Worm (Caenorhabditis elegans): ENCODE measurements around the gene iff-1.
A peak's percentile ranks its signal among the peaks of the same experiment; 100 is the strongest.

The iff-1 gene

ce11 chrIII:9766175-9766574, 19.2 kb upstream of the iff-1 start, which contains the start of gene cbp-1 (continued):
- TF ChIP-seq fkh-4 (tag; optimal IDR thresholded peaks at IDR 0.05; ENCODE audit: borderline replicate concordance) (no peak), tlp-1 (tag; optimal IDR thresholded peaks at IDR 0.05) (no peak), nhr-84 (tag; optimal IDR thresholded peaks at IDR 0.05) (no peak), elt-3 (tag; optimal IDR thresholded peaks at IDR 0.05) (peak in 1 of 6 experiments; percentile 15), C34B4.2 (tag; optimal IDR thresholded peaks at IDR 0.05) (no peak), lin-14 (GFP tag; optimal IDR thresholded peaks at IDR 0.05) (peak; percentile 89), rnt-1 (tag; optimal IDR thresholded peaks at IDR 0.05) (peak; percentile 80), snu-23 (GFP tag; optimal IDR thresholded peaks at IDR 0.05) (peak; percentile 68), lin-39 (tag; optimal IDR thresholded peaks at IDR 0.05) (peak; percentile 13), aly-2 (tag; optimal IDR thresholded peaks at IDR 0.05) (peak; percentile 48), hpl-2 (GFP tag; optimal IDR thresholded peaks at IDR 0.05) (no peak), elt-2 (tag; optimal IDR thresholded peaks at IDR 0.05) (no peak), fkh-8 (tag; optimal IDR thresholded peaks at IDR 0.05) (no peak), ama-1 (optimal IDR thresholded peaks at IDR 0.05) (peak; percentile 72), nhr-19 (GFP tag; conservative IDR thresholded peaks at IDR 0.05) (peak; percentile 49), egl-27 (tag; optimal IDR thresholded peaks at IDR 0.05) (no peak), dsc-1 (tag; optimal IDR thresholded peaks at IDR 0.05) (peak; percentile 57), fos-1 (tag; optimal IDR thresholded peaks at IDR 0.05) (peak; percentile 8), isw-1 (GFP tag; IDR thresholded peaks at IDR 0.05) (no peak), fkh-10 (GFP tag; optimal IDR thresholded peaks at IDR 0.05) (no peak), sox-4 (tag; optimal IDR thresholded peaks at IDR 0.05) (no peak), alr-1 (tag; optimal IDR thresholded peaks at IDR 0.05; ENCODE audit: borderline replicate concordance) (no peak), mef-2 (tag; optimal IDR thresholded peaks at IDR 0.05) (no peak), nhr-85 (tag) (peak; percentile 14), grh-1 (GFP tag; IDR thresholded peaks at IDR 0.05) (no peak), zip-4 (GFP tag; optimal IDR thresholded peaks at IDR 0.05) (no peak), nhr-76 (tag; optimal IDR thresholded peaks at IDR 0.05) (no peak), C16A3.4 (tag; optimal IDR thresholded peaks at IDR 0.05) (no peak), F16B12.6 (tag; optimal IDR thresholded peaks at IDR 0.05) (no peak), aha-1 (tag; optimal IDR thresholded peaks at IDR 0.05) (no peak), nhr-90 (tag; optimal IDR thresholded peaks at IDR 0.05; ENCODE audit: poor library complexity) (peak; percentile 38), dpl-1 (GFP tag; optimal IDR thresholded peaks at IDR 0.05) (peak in 2 of 3 experiments; percentile 37 to 46), lin-13 (GFP tag; optimal IDR thresholded peaks at IDR 0.05) (no peak), unc-62 (GFP tag; optimal IDR thresholded peaks at IDR 0.05) (no peak), unc-130 (tag; optimal IDR thresholded peaks at IDR 0.05) (peak; percentile 51), tbx-2 (tag; optimal IDR thresholded peaks at IDR 0.05) (peak; percentile 32), unc-30 (tag; optimal IDR thresholded peaks at IDR 0.05) (no peak), mab-9 (GFP tag; IDR thresholded peaks at IDR 0.05) (no peak)

ce11 chrIII:9765465-9765900, 18.5 kb upstream of the iff-1 start:
- TF ChIP-seq pqm-1 (tag; optimal IDR thresholded peaks at IDR 0.05) (no peak), nhr-47 (tag; optimal IDR thresholded peaks at IDR 0.05) (peak; percentile 99), zag-1 (tag; optimal IDR thresholded peaks at IDR 0.05) (peak; percentile 85), snpc-4 (tag; optimal IDR thresholded peaks at IDR 0.05) (peak; percentile 84), egl-13 (tag; optimal IDR thresholded peaks at IDR 0.05) (peak; percentile 97), tbx-2 (tag; optimal IDR thresholded peaks at IDR 0.05) (peak; percentile 99), blmp-1 (tag; optimal IDR thresholded peaks at IDR 0.05) (no peak), efl-3 (GFP tag; optimal IDR thresholded peaks at IDR 0.05) (peak; percentile 87), nhr-20 (tag; optimal IDR thresholded peaks at IDR 0.05) (peak; percentile 99), sup-37 (GFP tag; optimal IDR thresholded peaks at IDR 0.05) (peak; percentile 95), zip-4 (GFP tag; optimal IDR thresholded peaks at IDR 0.05) (peak; percentile 95), sox-4 (tag; optimal IDR thresholded peaks at IDR 0.05) (peak; percentile 92), skn-1 (tag; optimal IDR thresholded peaks at IDR 0.05) (peak; percentile 95), hlh-4 (tag; optimal IDR thresholded peaks at IDR 0.05) (no peak), isw-1 (GFP tag; IDR thresholded peaks at IDR 0.05) (peak; percentile 98), nhr-12 (tag; optimal IDR thresholded peaks at IDR 0.05) (peak; percentile 69), aly-2 (tag; optimal IDR thresholded peaks at IDR 0.05) (peak; percentile 96), pax-3 (tag; optimal IDR thresholded peaks at IDR 0.05) (peak; percentile 98), alr-1 (tag; optimal IDR thresholded peaks at IDR 0.05; ENCODE audit: borderline replicate concordance) (no peak), snu-23 (GFP tag; optimal IDR thresholded peaks at IDR 0.05) (peak; percentile 99), swsn-7 (tag; optimal IDR thresholded peaks at IDR 0.05) (peak; percentile 99), mdl-1 (tag; optimal IDR thresholded peaks at IDR 0.05) (peak; percentile 77 to 99), elt-2 (tag; optimal IDR thresholded peaks at IDR 0.05) (peak; percentile 95), fos-1 (tag; optimal IDR thresholded peaks at IDR 0.05) (peak; percentile 89), fkh-10 (GFP tag; optimal IDR thresholded peaks at IDR 0.05) (peak; percentile 94)

All from whole organism, L1 larva.